Fruit fly (Drosophila melanogaster) whole organism, pupa: ENCODE measurements around the gene CG42751.

Experiments
- CG15710 ChIP-seq: fragments of 200-800 bp; sonication (Bioruptor generic); optimal IDR thresholded peaks from 2 replicates; lab custom pipeline; 2018; ENCODE audit warnings: missing biosample characterization, mild to moderate bottlenecking, missing genetic modification characterization, moderate library complexity
- CG4496 ChIP-seq: fragments of 200-800 bp; sonication (Bioruptor generic); IDR thresholded peaks from 3 replicates; pipeline ENCODE4 v1.3.6; 2022; ENCODE audit warnings: missing biosample characterization, missing genetic modification characterization
- CG8159 ChIP-seq: fragments of 200-800 bp; sonication (Bioruptor generic); optimal IDR thresholded peaks from 3 replicates; lab custom pipeline; 2018; ENCODE audit warnings: missing biosample characterization, mild to moderate bottlenecking, missing genetic modification characterization, moderate library complexity
- CG8301 ChIP-seq: fragments of 200-800 bp; sonication (Bioruptor generic); optimal IDR thresholded peaks from 2 replicates; lab custom pipeline; 2018; ENCODE audit warnings: missing biosample characterization, mild to moderate bottlenecking, missing genetic modification characterization
- CG9948 ChIP-seq: fragments of 200-800 bp; sonication (Bioruptor generic); optimal IDR thresholded peaks from 2 replicates; lab custom pipeline; 2018; ENCODE audit warnings: missing biosample characterization, mild to moderate bottlenecking, missing genetic modification characterization, moderate library complexity
- EcR ChIP-seq: fragments of 200-800 bp; sonication (Bioruptor generic); optimal IDR thresholded peaks from 3 replicates; lab custom pipeline; 2019; ENCODE audit warnings: missing biosample characterization, missing genetic modification characterization, mild to moderate bottlenecking, moderate library complexity, missing genetic modification reagents
- Ets98B ChIP-seq: fragments of 200-800 bp; sonication (Bioruptor generic); IDR thresholded peaks from 2 replicates; pipeline ENCODE4 v1.3.6; 2022; ENCODE audit warnings: missing biosample characterization, missing genetic modification characterization
- Pif1A ChIP-seq: fragments of 200-800 bp; sonication (Bioruptor generic); optimal IDR thresholded peaks from 3 replicates; lab custom pipeline; 2016; ENCODE audit warnings: missing biosample characterization, missing genetic modification characterization
- Pif1B ChIP-seq: fragments of 200-800 bp; sonication (Bioruptor generic); optimal IDR thresholded peaks from 3 replicates; lab custom pipeline; 2016; ENCODE audit warnings: missing biosample characterization, missing genetic modification characterization
- Snoo ChIP-seq: fragments of 200-800 bp; sonication (Bioruptor generic); optimal IDR thresholded peaks from 3 replicates; lab custom pipeline; 2017; ENCODE audit warnings: missing biosample characterization, mild to moderate bottlenecking, missing genetic modification characterization, inconsistent platforms
- gl ChIP-seq: fragments of 200-800 bp; sonication (Bioruptor generic); optimal IDR thresholded peaks from 2 replicates; lab custom pipeline; 2018; ENCODE audit warnings: missing biosample characterization, mild to moderate bottlenecking, missing genetic modification characterization

- TF ChIP-seq CG9948 = no peak
- TF ChIP-seq CG8159 (tag; lab: Kevin White, UChicago) = no peak
- no peak for TF ChIP-seq Pif1A (GFP tag; lab: Kevin White, UChicago)
- TF ChIP-seq CG8301 (tag; lab: Kevin White, UChicago) = no peak
- no peak for TF ChIP-seq EcR (GFP tag; lab: Kevin White, UChicago)
- no peak for TF ChIP-seq Ets98B (GFP tag; lab: Robert Waterston, UW)
- no peak for TF ChIP-seq Pif1B (GFP tag; lab: Kevin White, UChicago)
- no peak for TF ChIP-seq Snoo (tag; lab: Kevin White, UChicago)
- no peak for TF ChIP-seq gl
- TF ChIP-seq CG4496 (GFP tag; lab: Robert Waterston, UW) = no peak
- no peak for TF ChIP-seq CG15710 (tag; lab: Kevin White, UChicago)
Observed at dm6 chr2L:11840391-11840790, 12.8 kb upstream of the CG42751 start, which contains the start of gene CG31704.
